Fruit fly (Drosophila melanogaster): ENCODE data around the gene CG32259.

Gene CG32259

DNA sequence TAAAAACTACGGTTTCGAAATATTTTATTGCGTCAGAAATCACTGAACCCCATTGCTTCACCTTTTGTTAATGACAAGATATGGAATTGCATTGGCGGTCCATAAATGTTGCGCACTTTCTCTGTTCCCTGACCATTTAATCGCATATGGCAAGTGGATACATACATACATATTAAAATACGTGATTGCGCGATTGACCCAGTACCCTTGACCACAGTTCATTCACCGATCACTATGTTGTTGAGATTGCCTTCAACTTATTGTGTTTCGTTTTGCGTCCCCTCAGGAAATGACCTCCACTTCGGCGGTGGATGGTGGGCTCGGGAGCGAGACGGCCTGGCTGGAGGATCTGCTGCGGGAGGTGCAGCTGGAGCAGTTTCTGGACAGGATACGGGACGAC is 41.0 kb downstream of the CG32259 start:
- TF ChIP-seq pad (GFP tag; optimal IDR thresholded peaks at IDR 0.05): no peak
- no peak for TF ChIP-seq kay (GFP tag; ENCODE audit: borderline replicate concordance)
- no peak for TF ChIP-seq CG5204 (GFP tag; optimal IDR thresholded peaks at IDR 0.05)
- TF ChIP-seq CG7101 (tag; optimal IDR thresholded peaks at IDR 0.05): no peak
- no peak for TF ChIP-seq toe (GFP tag; optimal IDR thresholded peaks at IDR 0.05)
- TF ChIP-seq CG7045 (GFP tag; optimal IDR thresholded peaks at IDR 0.05): no peak
- TF ChIP-seq Mnt (GFP tag; optimal IDR thresholded peaks at IDR 0.05): no peak

dm6 chr3L:4113998-4114397 is 44.8 kb downstream of the CG32259 start:
- TF ChIP-seq CG5204 (GFP tag; optimal IDR thresholded peaks at IDR 0.05) (no peak), kay (GFP tag; ENCODE audit: borderline replicate concordance) (peak; percentile 84)

DNA sequence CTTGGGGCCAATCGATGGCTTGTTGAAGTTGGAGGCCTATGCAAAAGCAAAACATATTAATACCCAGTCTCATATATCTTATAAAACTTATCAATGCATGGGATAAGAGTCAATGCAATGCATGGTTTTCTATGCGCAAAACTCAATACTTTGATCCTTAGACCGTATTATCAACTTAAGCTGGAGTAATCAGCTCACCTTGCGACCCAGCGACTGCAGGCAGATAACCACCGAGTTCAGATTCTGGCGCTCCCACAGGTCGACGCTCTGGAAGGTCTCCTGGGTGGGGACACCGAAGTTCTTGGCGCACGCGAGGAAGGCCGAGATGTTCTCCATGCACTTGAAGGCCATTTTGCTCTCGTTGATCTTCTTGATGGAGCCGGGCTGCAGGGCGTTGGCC is 45.9 kb downstream of the CG32259 start:
- TF ChIP-seq CG33017 (tag; optimal IDR thresholded peaks at IDR 0.05): no peak
- no peak for TF ChIP-seq CG14711 (tag; optimal IDR thresholded peaks at IDR 0.05)
- TF ChIP-seq Clk (GFP tag; optimal IDR thresholded peaks at IDR 0.05): no peak
- TF ChIP-seq CG12768 (GFP tag; optimal IDR thresholded peaks at IDR 0.05): no peak
- TF ChIP-seq pad (GFP tag; optimal IDR thresholded peaks at IDR 0.05): no peak
- TF ChIP-seq kay (GFP tag; ENCODE audit: borderline replicate concordance): no peak
- TF ChIP-seq Hr96 (GFP tag; optimal IDR thresholded peaks at IDR 0.05): no peak
- TF ChIP-seq CG7101 (tag; optimal IDR thresholded peaks at IDR 0.05): no peak
- TF ChIP-seq Mnt (GFP tag; optimal IDR thresholded peaks at IDR 0.05): no peak
- TF ChIP-seq cnc (optimal IDR thresholded peaks at IDR 0.05): no peak
- no peak for TF ChIP-seq ovo (GFP tag; optimal IDR thresholded peaks at IDR 0.05)
- no peak for TF ChIP-seq CG5204 (GFP tag; optimal IDR thresholded peaks at IDR 0.05)
- TF ChIP-seq CG7045 (GFP tag; optimal IDR thresholded peaks at IDR 0.05): no peak
- TF ChIP-seq toe (GFP tag; optimal IDR thresholded peaks at IDR 0.05): no peak
- no peak for TF ChIP-seq tj (GFP tag; optimal IDR thresholded peaks at IDR 0.05)
- TF ChIP-seq CG11617 (GFP tag; optimal IDR thresholded peaks at IDR 0.05): no peak

dm6 chr3L:4115701-4116100 is 46.5 kb downstream of the CG32259 start:
- peak; percentile 51 for TF ChIP-seq pad (GFP tag; optimal IDR thresholded peaks at IDR 0.05)
- no peak for TF ChIP-seq CG7045 (GFP tag; optimal IDR thresholded peaks at IDR 0.05)

dm6 chr3L:4116490-4117367 is 47.6 kb downstream of the CG32259 start:
- TF ChIP-seq cnc (optimal IDR thresholded peaks at IDR 0.05): no peak
- peak; percentile 20 for TF ChIP-seq tj (GFP tag; optimal IDR thresholded peaks at IDR 0.05)
- TF ChIP-seq toe (GFP tag; optimal IDR thresholded peaks at IDR 0.05): no peak
- peak; percentile 70 for TF ChIP-seq CG33017 (tag; optimal IDR thresholded peaks at IDR 0.05)
- TF ChIP-seq bab1 (GFP tag; optimal IDR thresholded peaks at IDR 0.05): peak; percentile 24
- TF ChIP-seq CG5204 (GFP tag; optimal IDR thresholded peaks at IDR 0.05): no peak
- peak; percentile 83 for TF ChIP-seq CG14711 (tag; optimal IDR thresholded peaks at IDR 0.05)
- peak; percentile 61 for TF ChIP-seq CG7101 (tag; optimal IDR thresholded peaks at IDR 0.05)
- no peak for TF ChIP-seq Hr96 (GFP tag; optimal IDR thresholded peaks at IDR 0.05)
- TF ChIP-seq Clk (GFP tag; optimal IDR thresholded peaks at IDR 0.05): no peak
- TF ChIP-seq kay (GFP tag; ENCODE audit: borderline replicate concordance): no peak
- TF ChIP-seq CG1620 (GFP tag; optimal IDR thresholded peaks at IDR 0.05): no peak
- TF ChIP-seq CG12768 (GFP tag; optimal IDR thresholded peaks at IDR 0.05): no peak
- no peak for TF ChIP-seq Mnt (GFP tag; optimal IDR thresholded peaks at IDR 0.05)
- TF ChIP-seq Crg-1 (GFP tag; optimal IDR thresholded peaks at IDR 0.05): no peak
- peak; percentile 50 for TF ChIP-seq CG11617 (GFP tag; optimal IDR thresholded peaks at IDR 0.05)
- no peak for TF ChIP-seq ovo (GFP tag; optimal IDR thresholded peaks at IDR 0.05)
- TF ChIP-seq cic (GFP tag; optimal IDR thresholded peaks at IDR 0.05): peak; percentile 69
- no peak for TF ChIP-seq CG7045 (GFP tag; optimal IDR thresholded peaks at IDR 0.05)
- TF ChIP-seq pad (GFP tag; optimal IDR thresholded peaks at IDR 0.05): peak; percentile 42

- TF ChIP-seq bab1 (GFP tag; optimal IDR thresholded peaks at IDR 0.05) (no peak), CG33017 (tag; optimal IDR thresholded peaks at IDR 0.05) (no peak), cic (GFP tag; optimal IDR thresholded peaks at IDR 0.05) (no peak), CG14711 (tag; optimal IDR thresholded peaks at IDR 0.05) (no peak), CG11617 (GFP tag; optimal IDR thresholded peaks at IDR 0.05) (no peak), CG7045 (GFP tag; optimal IDR thresholded peaks at IDR 0.05) (no peak)
Observed at dm6 chr3L:4117493-4117892, 48.3 kb downstream of the CG32259 start.

- TF ChIP-seq tj (GFP tag; optimal IDR thresholded peaks at IDR 0.05) (peak; percentile 88), CG12768 (GFP tag; optimal IDR thresholded peaks at IDR 0.05) (no peak)
Observed at dm6 chr3L:4118339-4118738, 49.2 kb downstream of the CG32259 start.

Data from whole organism, adult.